Fruit fly (Drosophila melanogaster): ENCODE measurements around the gene homer.

The homer gene

dm6 chr2L:6722822-6723749 lies at the start of gene homer:
Gene homer, minus strand, starts transcription at chr2L:6723359.
- no peak for TF ChIP-seq CG31365 (tag; optimal IDR thresholded peaks at IDR 0.05)
- peak; percentile 90; the same call in 2 of the 3 replicates for TF ChIP-seq CG34224 (GFP tag; IDR thresholded peaks at IDR 0.05; ENCODE audit: partially characterized antibody)
- peak; percentile 53 for TF ChIP-seq pzg (GFP tag; optimal IDR thresholded peaks at IDR 0.05)
- peak; percentile 22 for TF ChIP-seq da (GFP tag; optimal IDR thresholded peaks at IDR 0.05)
- TF ChIP-seq cas (GFP tag; IDR thresholded peaks at IDR 0.05) = no peak
- TF ChIP-seq Stat92E (GFP tag; optimal IDR thresholded peaks at IDR 0.05) = peak in 1 of 3 experiments; percentile 33
- 0 out of 2 replicates have a peak, but pooled peaks have one; percentile 26 for TF ChIP-seq CG9215 (GFP tag; IDR thresholded peaks at IDR 0.05)
- peak; percentile 8 for TF ChIP-seq CG1603 (tag; optimal IDR thresholded peaks at IDR 0.05)
- peak; percentile 55 for TF ChIP-seq kni (GFP tag; optimal IDR thresholded peaks at IDR 0.05)
- TF ChIP-seq MTF-1 (GFP tag; optimal IDR thresholded peaks at IDR 0.05; ENCODE audit: borderline replicate concordance) = no peak
- TF ChIP-seq CG7839 (tag; optimal IDR thresholded peaks at IDR 0.05) = no peak
- no peak for TF ChIP-seq CG16815 (GFP tag; optimal IDR thresholded peaks at IDR 0.05)
- TF ChIP-seq B-H2 (GFP tag; optimal IDR thresholded peaks at IDR 0.05) = peak; percentile 8
- TF ChIP-seq BtbVII (GFP tag; optimal IDR thresholded peaks at IDR 0.05) = no peak
- TF ChIP-seq MBD-R2 (GFP tag; IDR thresholded peaks at IDR 0.05) = peak; percentile 38
- TF ChIP-seq vnd (GFP tag; IDR thresholded peaks at IDR 0.05; ENCODE audit: partially characterized antibody) = peak; percentile 93
- TF ChIP-seq CG12391 (tag; optimal IDR thresholded peaks at IDR 0.05) = peak; percentile 18
- TF ChIP-seq CG4617 (GFP tag; optimal IDR thresholded peaks at IDR 0.05; ENCODE audit: borderline replicate concordance) = peak; percentile 88
- TF ChIP-seq Nf-YC (tag; optimal IDR thresholded peaks at IDR 0.05) = peak; percentile 57
- TF ChIP-seq CG4360 (GFP tag; IDR thresholded peaks at IDR 0.05) = peak; percentile 99
- no peak for TF ChIP-seq repo (GFP tag; optimal IDR thresholded peaks at IDR 0.05)
- TF ChIP-seq CG17361 (GFP tag; IDR thresholded peaks at IDR 0.05) = peak; percentile 32; the same call in 1 of the 3 replicates
- TF ChIP-seq Aef1 (GFP tag; IDR thresholded peaks at IDR 0.05) = no peak
- TF ChIP-seq Fer2 (tag; optimal IDR thresholded peaks at IDR 0.05) = no peak
- no peak for TF ChIP-seq NK7.1 (GFP tag; optimal IDR thresholded peaks at IDR 0.05)
- peak; percentile 75 for TF ChIP-seq kah (GFP tag; optimal IDR thresholded peaks at IDR 0.05)
- TF ChIP-seq otp (GFP tag; IDR thresholded peaks at IDR 0.05) = 0 out of 3 replicates have a peak, but pooled peaks have one; percentile 20
- peak; percentile 65 for TF ChIP-seq YL-1 (GFP tag; optimal IDR thresholded peaks at IDR 0.05)
- no peak for TF ChIP-seq run (tag; optimal IDR thresholded peaks at IDR 0.05)
- no peak for TF ChIP-seq CG12071 (GFP tag; optimal IDR thresholded peaks at IDR 0.05)
- TF ChIP-seq Dref (GFP tag; IDR thresholded peaks at IDR 0.05) = peak; percentile 98
- TF ChIP-seq CG9932 (GFP tag; IDR thresholded peaks at IDR 0.05) = peak; percentile 63
- no peak for TF ChIP-seq chn (GFP tag; optimal IDR thresholded peaks at IDR 0.05)
- no peak for TF ChIP-seq CG13123 (GFP tag; optimal IDR thresholded peaks at IDR 0.05)
- TF ChIP-seq nom (GFP tag; optimal IDR thresholded peaks at IDR 0.05) = peak; percentile 36
- peak in 1 of 2 experiments; percentile 70 for TF ChIP-seq tll (GFP tag; optimal IDR thresholded peaks at IDR 0.05)
- peak; percentile 85 for TF ChIP-seq CG42726 (GFP tag; IDR thresholded peaks at IDR 0.05; ENCODE audit: partially characterized antibody)
- TF ChIP-seq ara (GFP tag; IDR thresholded peaks at IDR 0.05) = no peak
- peak; percentile 91 for TF ChIP-seq MESR4 (GFP tag; optimal IDR thresholded peaks at IDR 0.05)
- no peak for TF ChIP-seq CG9609 (GFP tag; optimal IDR thresholded peaks at IDR 0.05)
- TF ChIP-seq Ets65A (GFP tag) = peak; percentile 86
- no peak for TF ChIP-seq ssp (GFP tag; IDR thresholded peaks at IDR 0.05)
- 0 out of 2 replicates have a peak, but pooled peaks have one; percentile 19 for TF ChIP-seq CkIIα-i1 (GFP tag; IDR thresholded peaks at IDR 0.05)
- TF ChIP-seq CG15514 (GFP tag; optimal IDR thresholded peaks at IDR 0.05) = peak; percentile 40
- TF ChIP-seq CG33213 (GFP tag; optimal IDR thresholded peaks at IDR 0.05) = no peak
- no peak for TF ChIP-seq wor (GFP tag; IDR thresholded peaks at IDR 0.05)
- no peak for TF ChIP-seq sob (GFP tag; IDR thresholded peaks at IDR 0.05)
